Worm (Caenorhabditis elegans) whole organism, L4 larva: ENCODE measurements around the gene C13C4.8.

Experiments used
- F49E8.2 ChIP-seq: sonication (generic microtip); optimal IDR thresholded peaks from 2 replicates; lab custom pipeline; 2016; ENCODE audit warnings: missing compliant biosample characterization, mild to moderate bottlenecking, missing genetic modification characterization, borderline replicate concordance
- T20F7.1 ChIP-seq: fragments of 200-800 bp; sonication (Bioruptor generic); optimal IDR thresholded peaks from 2 replicates; lab custom pipeline; 2018; ENCODE audit warnings: mild to moderate bottlenecking, missing genetic modification characterization, missing compliant biosample characterization
- ama-1 ChIP-seq: fragments of 150-350 bp; optimal IDR thresholded peaks from 2 replicates; lab custom pipeline; 2014; ENCODE audit warnings: inconsistent platforms, mixed read lengths
- ceh-28 ChIP-seq: fragments of 150-350 bp; optimal IDR thresholded peaks from 2 replicates; lab custom pipeline; 2014; ENCODE audit warnings: missing biosample characterization, missing genetic modification reagents, missing genetic modification characterization
- ces-1 ChIP-seq: fragments of 150-350 bp; sonication (generic microtip); optimal IDR thresholded peaks from 4 replicates; lab custom pipeline; 2014; ENCODE audit warnings: missing biosample characterization, missing genetic modification reagents, missing genetic modification characterization
- dpl-1 ChIP-seq: fragments of 150-350 bp; optimal IDR thresholded peaks from 2 replicates; lab custom pipeline; 2014; ENCODE audit warnings: missing biosample characterization, missing genetic modification reagents, missing genetic modification characterization
- lin-13 ChIP-seq: fragments of 150-350 bp; optimal IDR thresholded peaks from 2 replicates; lab custom pipeline; 2014; ENCODE audit warnings: missing biosample characterization, missing genetic modification reagents, missing genetic modification characterization
- pha-4 ChIP-seq, 2 experiments: fragments of 150-350 bp in 1 of 2; fragments of 200-800 bp in 1 of 2; sonication (Bioruptor generic) in 1 of 2; IDR thresholded peaks in 1 of 2; optimal IDR thresholded peaks in 1 of 2; 2 replicates each; pipeline versions ENCODE4 v1.3.6 to Lab custom; 2014 to 2022; ENCODE audit warnings: missing genetic modification characterization in 2 of 2, missing genetic modification reagents in 2 of 2, missing biosample characterization in 1 of 2, missing compliant biosample characterization in 1 of 2
- pqm-1 ChIP-seq: sonication (generic microtip); optimal IDR thresholded peaks from 2 replicates; lab custom pipeline; 2017; ENCODE audit warnings: missing biosample characterization, missing genetic modification characterization
- skn-1 ChIP-seq: fragments of 150-350 bp; optimal IDR thresholded peaks from 2 replicates; lab custom pipeline; 2014; ENCODE audit warnings: missing biosample characterization, missing genetic modification characterization
- unc-62 ChIP-seq, 3 experiments: fragments of 150-350 bp in 1 of 3; sonication (generic microtip); optimal IDR thresholded peaks in 2 of 3; peaks in 1 of 3; 1 replicate in 1 of 3; 2 replicates in 2 of 3; lab custom pipeline; 2014 to 2017; ENCODE audit warnings: missing biosample characterization in 3 of 3, missing genetic modification characterization in 3 of 3, missing genetic modification reagents in 3 of 3, missing genotype in 1 of 3
- zip-2 ChIP-seq: fragments of 150-350 bp; optimal IDR thresholded peaks from 2 replicates; lab custom pipeline; 2014; ENCODE audit warnings: missing biosample characterization, missing genetic modification characterization

ce11 chrV:12082932-12083331 lies 34.9 kb upstream of the C13C4.8 start, which contains the start of gene R07B7.10:
- TF ChIP-seq dpl-1 (GFP tag; lab: Kevin White, UChicago) (no peak), unc-62 (GFP tag; optimal IDR thresholded peaks at IDR 0.05 in 1 of 2; lab: Kevin White, UChicago) (no peak), unc-62 (tag; optimal IDR thresholded peaks at IDR 0.05; lab: Kevin White, UChicago) (no peak), pha-4 (GFP tag; IDR thresholded peaks at IDR 0.05; lab: Robert Waterston, UW) (no peak), pha-4 (tag; optimal IDR thresholded peaks at IDR 0.05; lab: Kevin White, UChicago) (no peak), lin-13 (GFP tag; lab: Kevin White, UChicago) (no peak), zip-2 (tag; lab: Kevin White, UChicago) (no peak), skn-1 (tag; lab: Kevin White, UChicago) (no peak), ceh-28 (tag; lab: Kevin White, UChicago) (no peak), T20F7.1 (GFP tag; lab: Kevin White, UChicago) (no peak), F49E8.2 (tag; lab: Kevin White, UChicago) (no peak), pqm-1 (tag; lab: Kevin White, UChicago) (no peak), ces-1 (GFP tag; lab: Kevin White, UChicago) (no peak), ama-1 (lab: Kevin White, UChicago) (no peak)
